Fruit fly (Drosophila melanogaster): ENCODE measurements around the gene NetA.

NetA gene

dm6 chrX:14634696-14635095, 19.0 kb downstream of the NetA start (continued):
- TF ChIP-seq CG16815 (GFP tag; optimal IDR thresholded peaks at IDR 0.05): no peak
- no peak; the same call in 1 of the 2 replicates for TF ChIP-seq ssp (GFP tag; IDR thresholded peaks at IDR 0.05)
- no peak for TF ChIP-seq Hr78 (GFP tag; optimal IDR thresholded peaks at IDR 0.05)
- no peak for TF ChIP-seq jing (GFP tag; optimal IDR thresholded peaks at IDR 0.05)
- TF ChIP-seq CG18262 (tag; optimal IDR thresholded peaks at IDR 0.05): peak; percentile 27
- TF ChIP-seq danr (GFP tag; IDR thresholded peaks at IDR 0.05): peak; percentile 25; the same call in 1 of the 2 replicates
- TF ChIP-seq CG6765 (GFP tag; optimal IDR thresholded peaks at IDR 0.05): no peak
- TF ChIP-seq CG7987 (GFP tag; optimal IDR thresholded peaks at IDR 0.05): no peak
- TF ChIP-seq Bteb2 (GFP tag; optimal IDR thresholded peaks at IDR 0.05): no peak
- TF ChIP-seq Chrac-16 (GFP tag; optimal IDR thresholded peaks at IDR 0.05): peak; percentile 1
- TF ChIP-seq sr (GFP tag; IDR thresholded peaks at IDR 0.05): no peak
- no peak for TF ChIP-seq CG7786 (GFP tag; optimal IDR thresholded peaks at IDR 0.05)
- peak; percentile 44; the same call in 2 of the 3 replicates for TF ChIP-seq CG14050 (GFP tag; IDR thresholded peaks at IDR 0.05)
- no peak for TF ChIP-seq CG2129 (GFP tag; IDR thresholded peaks at IDR 0.05; ENCODE audit: partially characterized antibody)
- TF ChIP-seq CrebB (tag; optimal IDR thresholded peaks at IDR 0.05): no peak
- TF ChIP-seq gsb-n (tag; optimal IDR thresholded peaks at IDR 0.05): peak; percentile 41
- no peak for TF ChIP-seq pros (GFP tag; optimal IDR thresholded peaks at IDR 0.05)
- TF ChIP-seq knrl (GFP tag; IDR thresholded peaks at IDR 0.05; ENCODE audit: partially characterized antibody): no peak
- no peak for TF ChIP-seq CG8290 (GFP tag; optimal IDR thresholded peaks at IDR 0.05)
- peak in 1 of 2 experiments; percentile 57 for TF ChIP-seq CG8290 (tag; optimal IDR thresholded peaks at IDR 0.05)
- no peak for TF ChIP-seq gt (GFP tag; IDR thresholded peaks at IDR 0.05)
- peak; percentile 56 for TF ChIP-seq sens (GFP tag)
- TF ChIP-seq phol (tag; optimal IDR thresholded peaks at IDR 0.05): peak; percentile 65
- no peak for TF ChIP-seq dati (GFP tag; IDR thresholded peaks at IDR 0.05)
- no peak for TF ChIP-seq dm (GFP tag; optimal IDR thresholded peaks at IDR 0.05)
- TF ChIP-seq ftz-f1 (GFP tag; optimal IDR thresholded peaks at IDR 0.05): no peak
- TF ChIP-seq bcd (GFP tag; optimal IDR thresholded peaks at IDR 0.05): peak; percentile 6
- no peak for TF ChIP-seq unc-4 (GFP tag; IDR thresholded peaks at IDR 0.05; ENCODE audit: partially characterized antibody)
- peak; percentile 10 for TF ChIP-seq wek (GFP tag; optimal IDR thresholded peaks at IDR 0.05)
- TF ChIP-seq D19A (tag; optimal IDR thresholded peaks at IDR 0.05): peak; percentile 88
- TF ChIP-seq wor (GFP tag; IDR thresholded peaks at IDR 0.05): peak; percentile 36; the same call in 1 of the 2 replicates
- no peak for TF ChIP-seq disco-r (GFP tag; optimal IDR thresholded peaks at IDR 0.05)
- no peak for TF ChIP-seq gfzf (GFP tag; optimal IDR thresholded peaks at IDR 0.05)
- TF ChIP-seq run (tag; optimal IDR thresholded peaks at IDR 0.05): no peak
- peak; percentile 29 for TF ChIP-seq az2 (GFP tag; optimal IDR thresholded peaks at IDR 0.05)
- TF ChIP-seq nerfin-1 (tag; optimal IDR thresholded peaks at IDR 0.05): peak; percentile 38
- peak; percentile 16 for TF ChIP-seq twi (tag; optimal IDR thresholded peaks at IDR 0.05)
- TF ChIP-seq CG10431 (GFP tag; optimal IDR thresholded peaks at IDR 0.05): peak; percentile 11
- no peak for TF ChIP-seq CG6791 (GFP tag; IDR thresholded peaks at IDR 0.05; ENCODE audit: partially characterized antibody)
- peak; percentile 41; the same call in 1 of the 2 replicates for TF ChIP-seq CG17328 (GFP tag; IDR thresholded peaks at IDR 0.05)
- no peak for TF ChIP-seq CG31224 (GFP tag; IDR thresholded peaks at IDR 0.05)
- peak; percentile 41 for TF ChIP-seq CG7556 (GFP tag; optimal IDR thresholded peaks at IDR 0.05)
- no peak for TF ChIP-seq lab (GFP tag; optimal IDR thresholded peaks at IDR 0.05)
- no peak for TF ChIP-seq CG3281 (GFP tag; optimal IDR thresholded peaks at IDR 0.05)
- no peak for TF ChIP-seq prd (optimal IDR thresholded peaks at IDR 0.05)
- peak; percentile 4; the same call in 1 of the 3 replicates for TF ChIP-seq prd (GFP tag; IDR thresholded peaks at IDR 0.05)
- no peak for TF ChIP-seq pfk (GFP tag; optimal IDR thresholded peaks at IDR 0.05)
- TF ChIP-seq unpg (GFP tag; optimal IDR thresholded peaks at IDR 0.05): peak; percentile 57
- TF ChIP-seq dpn (GFP tag; optimal IDR thresholded peaks at IDR 0.05): peak in 1 of 2 experiments; percentile 12
- peak; percentile 31 for TF ChIP-seq Med (GFP tag)
- peak in 1 of 2 experiments; percentile 27 for TF ChIP-seq chif (GFP tag; optimal IDR thresholded peaks at IDR 0.05)
